In the genomic region with DNA sequence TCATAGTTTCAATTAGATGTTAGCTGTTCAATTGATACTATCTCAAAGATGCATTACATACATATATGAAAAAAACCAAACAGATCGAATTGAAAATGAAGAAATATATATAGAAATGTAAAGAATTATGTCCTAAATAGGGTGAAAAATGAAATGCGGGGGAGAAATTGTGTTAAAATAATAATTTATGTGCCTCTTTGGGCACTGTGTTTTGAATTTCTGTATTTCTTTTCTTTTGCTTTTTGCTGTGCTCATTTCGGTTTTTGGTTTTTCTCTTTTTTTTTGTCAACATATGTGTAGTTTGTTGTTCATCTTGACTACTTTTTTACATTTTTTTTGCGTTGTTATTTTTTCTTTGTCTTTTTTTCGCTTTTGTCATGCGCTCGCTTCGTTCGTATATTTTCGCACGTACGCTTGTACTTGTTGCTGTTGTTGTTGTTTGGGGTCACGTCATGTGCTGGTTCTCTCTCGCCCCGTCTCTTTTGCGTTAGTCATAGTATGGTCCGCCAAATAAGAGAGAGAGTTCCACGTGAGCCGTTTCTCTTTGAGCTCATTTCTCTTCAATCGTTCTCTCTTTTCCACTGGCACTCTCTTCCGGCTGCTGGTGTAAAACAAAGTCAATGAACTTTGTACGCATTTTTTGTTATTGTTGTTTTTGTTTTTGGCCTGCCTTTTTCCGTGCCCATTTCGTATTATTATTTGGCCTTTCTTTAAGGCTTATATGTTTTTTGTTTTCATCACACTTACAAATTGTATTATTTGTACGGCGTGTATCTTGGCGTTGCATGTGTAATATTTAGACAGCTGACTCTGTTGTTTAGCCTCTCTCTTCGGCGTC, we compare ENCODE assay signal across 2 fruit fly cellular contexts.
TF ChIP-seq lines count a peak whose summit lies in the region.

No protein-coding gene starts in this region.

TF ChIP-seq in whole organism, embryonic, 481 proteins besides CTCF, POLR2A, EP300 and RAD21 (continued from another document):
- TF ChIP-seq CG34376 (GFP tag; optimal IDR thresholded peaks at IDR 0.05; lab: Kevin White, UChicago) = peak; percentile 34
- TF ChIP-seq scrt (GFP tag; optimal IDR thresholded peaks at IDR 0.05; lab: Kevin White, UChicago) = peak; percentile 89
- peak; percentile 18 for TF ChIP-seq nmo (GFP tag; optimal IDR thresholded peaks at IDR 0.05; lab: Kevin White, UChicago)
- TF ChIP-seq Gug (GFP tag; IDR thresholded peaks at IDR 0.05; lab: Robert Waterston, UW) = no peak
- TF ChIP-seq gem (tag; optimal IDR thresholded peaks at IDR 0.05; lab: Kevin White, UChicago) = peak; percentile 59
- TF ChIP-seq CG12391 (tag; optimal IDR thresholded peaks at IDR 0.05; lab: Kevin White, UChicago) = peak; percentile 13
- TF ChIP-seq sqz (GFP tag; optimal IDR thresholded peaks at IDR 0.05; lab: Kevin White, UChicago) = peak; percentile 64
- TF ChIP-seq CG2120 (GFP tag; optimal IDR thresholded peaks at IDR 0.05; lab: Kevin White, UChicago) = peak; percentile 44
- no peak for TF ChIP-seq CG13123 (GFP tag; optimal IDR thresholded peaks at IDR 0.05; lab: Kevin White, UChicago)
- no peak for TF ChIP-seq Dip2 (GFP tag; IDR thresholded peaks at IDR 0.05; lab: Robert Waterston, UW)
- peak in 1 of 2 experiments; percentile 3 for TF ChIP-seq eve (GFP tag; optimal IDR thresholded peaks at IDR 0.05; lab: Kevin White, UChicago)
- peak; percentile 6 for TF ChIP-seq dmrt99B (tag; optimal IDR thresholded peaks at IDR 0.05; lab: Kevin White, UChicago)
- peak in 1 of 2 experiments; percentile 86 for TF ChIP-seq bsh (GFP tag; optimal IDR thresholded peaks at IDR 0.05; lab: Kevin White, UChicago)
- TF ChIP-seq rib (GFP tag; IDR thresholded peaks at IDR 0.05; lab: Robert Waterston, UW) = no peak
- TF ChIP-seq vvl (GFP tag; IDR thresholded peaks at IDR 0.05; lab: Robert Waterston, UW) = peak; percentile 14; the same call in 1 of the 2 replicates
- no peak for TF ChIP-seq CG8765 (GFP tag; IDR thresholded peaks at IDR 0.05; lab: Robert Waterston, UW)
- peak; percentile 22 for TF ChIP-seq Dek (tag; optimal IDR thresholded peaks at IDR 0.05; lab: Kevin White, UChicago)
- peak; percentile 18 for TF ChIP-seq kni (GFP tag; optimal IDR thresholded peaks at IDR 0.05; lab: Kevin White, UChicago)
- TF ChIP-seq CG34224 (GFP tag; IDR thresholded peaks at IDR 0.05; lab: Robert Waterston, UW; ENCODE audit: partially characterized antibody) = peak; percentile 38; the same call in 1 of the 3 replicates
- TF ChIP-seq sens (GFP tag; lab: Kevin White, UChicago) = peak; percentile 73
- TF ChIP-seq kah (GFP tag; optimal IDR thresholded peaks at IDR 0.05; lab: Kevin White, UChicago) = peak; percentile 19
- TF ChIP-seq nom (GFP tag; optimal IDR thresholded peaks at IDR 0.05; lab: Kevin White, UChicago) = peak; percentile 96
- TF ChIP-seq CG13287 (GFP tag; IDR thresholded peaks at IDR 0.05; lab: Robert Waterston, UW; ENCODE audit: partially characterized antibody) = peak; percentile 42; the same call in 1 of the 2 replicates
- peak; percentile 36 for TF ChIP-seq CG7839 (tag; optimal IDR thresholded peaks at IDR 0.05; lab: Kevin White, UChicago)
- TF ChIP-seq grau (tag; optimal IDR thresholded peaks at IDR 0.05; lab: Kevin White, UChicago) = peak; percentile 30
- no peak for TF ChIP-seq oc (tag; optimal IDR thresholded peaks at IDR 0.05; lab: Kevin White, UChicago)
- TF ChIP-seq Hr78 (GFP tag; optimal IDR thresholded peaks at IDR 0.05; lab: Kevin White, UChicago) = peak in 1 of 2 experiments; percentile 87
- TF ChIP-seq pnt (GFP tag; optimal IDR thresholded peaks at IDR 0.05; lab: Kevin White, UChicago) = no peak
- TF ChIP-seq CG7556 (GFP tag; optimal IDR thresholded peaks at IDR 0.05; lab: Kevin White, UChicago) = peak; percentile 31
- peak; percentile 94 for TF ChIP-seq CG4360 (GFP tag; IDR thresholded peaks at IDR 0.05; lab: Robert Waterston, UW)
- TF ChIP-seq Adf1 (GFP tag; IDR thresholded peaks at IDR 0.05; lab: Robert Waterston, UW) = peak; percentile 10; the same call in 1 of the 2 replicates
- peak; percentile 4 for TF ChIP-seq unpg (GFP tag; optimal IDR thresholded peaks at IDR 0.05; lab: Kevin White, UChicago)
- TF ChIP-seq Hey (tag; optimal IDR thresholded peaks at IDR 0.05; lab: Kevin White, UChicago) = no peak
- peak; percentile 24 for TF ChIP-seq Hmr (GFP tag; optimal IDR thresholded peaks at IDR 0.05; lab: Kevin White, UChicago)
- TF ChIP-seq CG18619 (GFP tag; optimal IDR thresholded peaks at IDR 0.05; lab: Kevin White, UChicago) = peak; percentile 26

TF ChIP-seq in whole organism, prepupa, 60 proteins besides CTCF, POLR2A, EP300 and RAD21 (continued from another document):
- peak; percentile 88 for TF ChIP-seq pdm3 (GFP tag; optimal IDR thresholded peaks at IDR 0.05; lab: Kevin White, UChicago)
- no peak for TF ChIP-seq topi (GFP tag; optimal IDR thresholded peaks at IDR 0.05; lab: Kevin White, UChicago)
- peak; percentile 91 for TF ChIP-seq Hr4 (GFP tag; optimal IDR thresholded peaks at IDR 0.05; lab: Kevin White, UChicago)
- TF ChIP-seq CG6808 (GFP tag; optimal IDR thresholded peaks at IDR 0.05; lab: Kevin White, UChicago) = peak; percentile 87
- peak; percentile 89 for TF ChIP-seq esn (GFP tag; optimal IDR thresholded peaks at IDR 0.05; lab: Kevin White, UChicago)
- TF ChIP-seq Smox (GFP tag; optimal IDR thresholded peaks at IDR 0.05; lab: Kevin White, UChicago) = peak; percentile 85
- TF ChIP-seq dac (GFP tag; optimal IDR thresholded peaks at IDR 0.05; lab: Kevin White, UChicago) = peak; percentile 82
- TF ChIP-seq CG11294 (GFP tag; IDR thresholded peaks at IDR 0.05; lab: Robert Waterston, UW) = peak; percentile 77
- TF ChIP-seq fd85E (GFP tag; optimal IDR thresholded peaks at IDR 0.05; lab: Kevin White, UChicago) = peak; percentile 58
- no peak for TF ChIP-seq Blimp-1 (GFP tag; optimal IDR thresholded peaks at IDR 0.05; lab: Kevin White, UChicago)
- peak; percentile 80 for TF ChIP-seq dsx (GFP tag; optimal IDR thresholded peaks at IDR 0.05; lab: Kevin White, UChicago; ENCODE audit: poor library complexity, severe bottlenecking)
- peak; percentile 98 for TF ChIP-seq Eip78C (GFP tag; lab: Kevin White, UChicago)
- peak; percentile 92 for TF ChIP-seq CG4318 (GFP tag; optimal IDR thresholded peaks at IDR 0.05; lab: Kevin White, UChicago)
- peak; percentile 93 for TF ChIP-seq OdsH (GFP tag; optimal IDR thresholded peaks at IDR 0.05; lab: Kevin White, UChicago)
